Fruit fly (Drosophila melanogaster) whole organism, adult: ENCODE data around the gene CG13049.

ENCODE experiments used
- CG11617 ChIP-seq: fragments of 200-800 bp; sonication (Bioruptor generic); optimal IDR thresholded peaks from 2 replicates; lab custom pipeline; 2017; ENCODE audit warnings: mild to moderate bottlenecking, missing biosample characterization, missing genetic modification reagents, missing genetic modification characterization
- CG12768 ChIP-seq: fragments of 200-800 bp; sonication (Bioruptor generic); optimal IDR thresholded peaks from 2 replicates; lab custom pipeline; 2017; ENCODE audit warnings: missing biosample characterization, missing genetic modification characterization, mild to moderate bottlenecking, moderate library complexity, missing genetic modification reagents
- CG14711 ChIP-seq: fragments of 200-800 bp; sonication (Bioruptor generic); optimal IDR thresholded peaks from 2 replicates; lab custom pipeline; 2018; ENCODE audit warnings: missing biosample characterization, mild to moderate bottlenecking, missing genetic modification characterization, moderate library complexity
- CG1620 ChIP-seq: fragments of 200-800 bp; sonication (Bioruptor generic); optimal IDR thresholded peaks from 2 replicates; lab custom pipeline; 2016; ENCODE audit warnings: missing biosample characterization, missing genetic modification characterization
- CG33017 ChIP-seq: fragments of 200-800 bp; sonication (Bioruptor generic); optimal IDR thresholded peaks from 2 replicates; lab custom pipeline; 2018; ENCODE audit warnings: missing biosample characterization, mild to moderate bottlenecking, missing genetic modification characterization, moderate library complexity
- CG5204 ChIP-seq: fragments of 200-800 bp; sonication (Bioruptor generic); optimal IDR thresholded peaks from 2 replicates; lab custom pipeline; 2016; ENCODE audit warnings: missing biosample characterization, missing genetic modification characterization
- CG7045 ChIP-seq: fragments of 200-800 bp; sonication (Bioruptor generic); optimal IDR thresholded peaks from 2 replicates; lab custom pipeline; 2017; ENCODE audit warnings: missing biosample characterization, mild to moderate bottlenecking, missing genetic modification characterization
- CG7101 ChIP-seq: fragments of 200-800 bp; sonication (Bioruptor generic); optimal IDR thresholded peaks from 2 replicates; lab custom pipeline; 2018; ENCODE audit warnings: missing biosample characterization, mild to moderate bottlenecking, missing genetic modification characterization, moderate library complexity
- Clk ChIP-seq: fragments of 200-800 bp; sonication (Bioruptor generic); optimal IDR thresholded peaks from 2 replicates; lab custom pipeline; 2017; ENCODE audit warnings: missing biosample characterization, missing genetic modification characterization
- Crg-1 ChIP-seq: fragments of 200-800 bp; sonication (Bioruptor generic); optimal IDR thresholded peaks from 2 replicates; lab custom pipeline; 2016; ENCODE audit warnings: missing biosample characterization, missing genetic modification characterization
- Hr96 ChIP-seq: fragments of 200-800 bp; sonication (Bioruptor generic); optimal IDR thresholded peaks from 2 replicates; lab custom pipeline; 2016; ENCODE audit warnings: missing biosample characterization, missing genetic modification characterization
- Mnt ChIP-seq: fragments of 200-800 bp; sonication (Bioruptor generic); optimal IDR thresholded peaks from 2 replicates; lab custom pipeline; 2016; ENCODE audit warnings: missing biosample characterization, mild to moderate bottlenecking, missing genetic modification characterization
- bab1 ChIP-seq: fragments of 200-800 bp; sonication (Bioruptor generic); optimal IDR thresholded peaks from 3 replicates; lab custom pipeline; 2019; ENCODE audit warnings: missing biosample characterization, mild to moderate bottlenecking, missing genetic modification characterization, moderate library complexity
- cic ChIP-seq: fragments of 200-800 bp; sonication (Bioruptor generic); optimal IDR thresholded peaks from 2 replicates; lab custom pipeline; 2017; ENCODE audit warnings: missing biosample characterization, mild to moderate bottlenecking, missing genetic modification characterization, moderate library complexity
- cnc ChIP-seq, 2 experiments: fragments of >200 bp; optimal IDR thresholded peaks; 2 replicates each; lab custom pipeline; 2017
- kay ChIP-seq: fragments of 200-800 bp; sonication (Bioruptor generic); peaks from one replicate; lab custom pipeline; 2016; ENCODE audit warnings: missing biosample characterization, missing genetic modification characterization, borderline replicate concordance
- ovo ChIP-seq: fragments of 200-800 bp; sonication (Bioruptor generic); optimal IDR thresholded peaks from 2 replicates; lab custom pipeline; 2016; ENCODE audit warnings: missing biosample characterization, missing genetic modification characterization
- pad ChIP-seq: fragments of 200-800 bp; sonication (Bioruptor generic); optimal IDR thresholded peaks from 3 replicates; lab custom pipeline; 2017; ENCODE audit warnings: missing biosample characterization, missing genetic modification characterization, mild to moderate bottlenecking, moderate library complexity, missing genetic modification reagents
- tj ChIP-seq: fragments of 200-800 bp; sonication (Bioruptor generic); optimal IDR thresholded peaks from 3 replicates; lab custom pipeline; 2017; ENCODE audit warnings: missing biosample characterization, mild to moderate bottlenecking, missing genetic modification characterization, moderate library complexity
- toe ChIP-seq: fragments of 200-800 bp; sonication (Bioruptor generic); optimal IDR thresholded peaks from 2 replicates; lab custom pipeline; 2016; ENCODE audit warnings: missing biosample characterization, missing genetic modification characterization

Gene CG13049

dm6 chr3L:16323372-16323771 lies 41.6 kb upstream of the CG13049 start, which contains the start of gene CG13059:
CG13059 (plus strand) TSS chr3L:16323672.
- TF ChIP-seq CG11617 (GFP tag; lab: Kevin White, UChicago): no peak
- no peak for TF ChIP-seq Clk (GFP tag; lab: Kevin White, UChicago)

- TF ChIP-seq CG7045 (GFP tag; lab: Kevin White, UChicago) (no peak), bab1 (GFP tag; lab: Kevin White, UChicago) (no peak), Clk (GFP tag; lab: Kevin White, UChicago) (no peak), CG11617 (GFP tag; lab: Kevin White, UChicago) (no peak), cic (GFP tag; lab: Kevin White, UChicago) (no peak), cnc (optimal IDR thresholded peaks at IDR 0.05; lab: Kevin White, UChicago) (no peak), pad (GFP tag; lab: Kevin White, UChicago) (no peak), kay (GFP tag; lab: Kevin White, UChicago) (no peak), CG1620 (no peak), CG12768 (GFP tag; lab: Kevin White, UChicago) (no peak), CG14711 (tag; lab: Kevin White, UChicago) (no peak), CG7101 (tag; lab: Kevin White, UChicago) (no peak), Hr96 (GFP tag; lab: Kevin White, UChicago) (no peak), ovo (GFP tag; lab: Kevin White, UChicago) (no peak), toe (no peak)
Observed at dm6 chr3L:16321172-16321571, 39.4 kb upstream of the CG13049 start, which contains the start of gene CG42718. CG42718 (minus strand) TSS chr3L:16321272.

dm6 chr3L:16319399-16319906 lies 37.7 kb upstream of the CG13049 start, which contains the start of the genes CG13041 and CG13060:
CG13041 (minus strand) TSS chr3L:16319526.
CG13060 (plus strand) TSS chr3L:16319856.
- no peak for TF ChIP-seq CG1620
- TF ChIP-seq Clk (GFP tag; lab: Kevin White, UChicago): no peak
- TF ChIP-seq kay (GFP tag; lab: Kevin White, UChicago): no peak
- TF ChIP-seq cic (GFP tag; lab: Kevin White, UChicago): no peak
- TF ChIP-seq CG14711 (tag; lab: Kevin White, UChicago): no peak
- TF ChIP-seq CG12768 (GFP tag; lab: Kevin White, UChicago): no peak
- TF ChIP-seq CG5204 (GFP tag; lab: Kevin White, UChicago): no peak
- TF ChIP-seq pad (GFP tag; lab: Kevin White, UChicago): no peak
- TF ChIP-seq cnc (optimal IDR thresholded peaks at IDR 0.05; lab: Kevin White, UChicago): no peak
- no peak for TF ChIP-seq Mnt
- TF ChIP-seq bab1 (GFP tag; lab: Kevin White, UChicago): no peak
- no peak for TF ChIP-seq ovo (GFP tag; lab: Kevin White, UChicago)
- no peak for TF ChIP-seq toe
- no peak for TF ChIP-seq CG7045 (GFP tag; lab: Kevin White, UChicago)
- TF ChIP-seq Hr96 (GFP tag; lab: Kevin White, UChicago): no peak
- no peak for TF ChIP-seq CG11617 (GFP tag; lab: Kevin White, UChicago)
- TF ChIP-seq Crg-1 (GFP tag; lab: Kevin White, UChicago): no peak
- no peak for TF ChIP-seq CG7101 (tag; lab: Kevin White, UChicago)
- TF ChIP-seq CG33017 (tag; lab: Kevin White, UChicago): no peak
- no peak for TF ChIP-seq tj (GFP tag; lab: Kevin White, UChicago)

- TF ChIP-seq CG7045 (GFP tag; lab: Kevin White, UChicago) (no peak), Mnt (no peak), cic (GFP tag; lab: Kevin White, UChicago) (no peak), CG1620 (no peak), Crg-1 (GFP tag; lab: Kevin White, UChicago) (no peak), CG7101 (tag; lab: Kevin White, UChicago) (no peak), ovo (GFP tag; lab: Kevin White, UChicago) (no peak), bab1 (GFP tag; lab: Kevin White, UChicago) (no peak), toe (no peak)
Observed at dm6 chr3L:16317724-16318123, 36.0 kb upstream of the CG13049 start, which contains the start of gene Nplp3. Nplp3 (plus strand) TSS chr3L:16318024.

dm6 chr3L:16313985-16314384 lies 32.3 kb upstream of the CG13049 start, which contains the start of gene CG13062:
CG13062 (plus strand) TSS chr3L:16314285.
- TF ChIP-seq CG33017 (tag; lab: Kevin White, UChicago) (no peak), CG14711 (tag; lab: Kevin White, UChicago) (no peak), kay (GFP tag; lab: Kevin White, UChicago) (no peak), CG7101 (tag; lab: Kevin White, UChicago) (no peak), bab1 (GFP tag; lab: Kevin White, UChicago) (no peak), pad (GFP tag; lab: Kevin White, UChicago) (no peak), CG1620 (no peak), CG5204 (GFP tag; lab: Kevin White, UChicago) (no peak), cic (GFP tag; lab: Kevin White, UChicago) (no peak), CG7045 (GFP tag; lab: Kevin White, UChicago) (no peak), CG11617 (GFP tag; lab: Kevin White, UChicago) (no peak), Hr96 (GFP tag; lab: Kevin White, UChicago) (no peak), Mnt (no peak), CG12768 (GFP tag; lab: Kevin White, UChicago) (no peak), ovo (GFP tag; lab: Kevin White, UChicago) (no peak), tj (GFP tag; lab: Kevin White, UChicago) (no peak)

dm6 chr3L:16309972-16310371 lies 28.2 kb upstream of the CG13049 start:
- TF ChIP-seq CG7045 (GFP tag; lab: Kevin White, UChicago): no peak
- TF ChIP-seq cic (GFP tag; lab: Kevin White, UChicago): no peak
- TF ChIP-seq CG5204 (GFP tag; lab: Kevin White, UChicago): peak; percentile 32
